Worm (Caenorhabditis elegans) whole organism, L3 larva: ENCODE data around the gene C14E2.6.

ENCODE experiments used
- R02D3.7 ChIP-seq: fragments of 150-350 bp; optimal IDR thresholded peaks from 2 replicates; lab custom pipeline; 2014; ENCODE audit warnings: missing biosample characterization, missing genetic modification characterization
- ZK546.5 ChIP-seq: sonication (generic microtip); optimal IDR thresholded peaks from 2 replicates; lab custom pipeline; 2017; ENCODE audit warnings: missing biosample characterization, missing genetic modification characterization
- aly-2 ChIP-seq: fragments of 150-350 bp; optimal IDR thresholded peaks from 2 replicates; lab custom pipeline; 2014; ENCODE audit warnings: missing biosample characterization, missing genetic modification characterization
- ama-1 ChIP-seq: fragments of 150-350 bp; optimal IDR thresholded peaks from 2 replicates; lab custom pipeline; 2018
- ceh-16 ChIP-seq: sonication (generic microtip); optimal IDR thresholded peaks from 2 replicates; lab custom pipeline; 2017; ENCODE audit warnings: missing biosample characterization, missing genetic modification characterization
- ceh-82 ChIP-seq: fragments of 150-350 bp; optimal IDR thresholded peaks from 2 replicates; lab custom pipeline; 2014; ENCODE audit warnings: missing biosample characterization, missing genetic modification characterization
- ceh-9 ChIP-seq: sonication (generic microtip); optimal IDR thresholded peaks from 2 replicates; lab custom pipeline; 2018; ENCODE audit warnings: missing biosample characterization, missing genetic modification characterization
- daf-12 ChIP-seq: fragments of 150-350 bp; optimal IDR thresholded peaks from 2 replicates; lab custom pipeline; 2014; ENCODE audit warnings: missing biosample characterization, missing genetic modification reagents, missing genetic modification characterization
- egl-27 ChIP-seq: sonication (generic microtip); optimal IDR thresholded peaks from 4 replicates; lab custom pipeline; 2017; ENCODE audit warnings: missing biosample characterization, missing genetic modification reagents, missing genetic modification characterization
- egl-5 ChIP-seq: fragments of 150-350 bp; optimal IDR thresholded peaks from 2 replicates; lab custom pipeline; 2017; ENCODE audit warnings: missing biosample characterization, missing genetic modification reagents, missing genetic modification characterization, inconsistent platforms
- elt-1 ChIP-seq: fragments of 150-350 bp; optimal IDR thresholded peaks from 2 replicates; lab custom pipeline; 2014; ENCODE audit warnings: missing biosample characterization, missing genetic modification characterization
- elt-2 ChIP-seq: sonication (generic microtip); optimal IDR thresholded peaks from 2 replicates; lab custom pipeline; 2016; ENCODE audit warnings: missing genetic modification reagents, mild to moderate bottlenecking, missing genetic modification characterization, missing compliant biosample characterization
- elt-3 ChIP-seq, 3 experiments: fragments of 150-350 bp in 1 of 3; sonication (generic microtip) in 2 of 3; optimal IDR thresholded peaks; 2 replicates in 2 of 3; 4 replicates in 1 of 3; lab custom pipeline; 2014 to 2017; ENCODE audit warnings: missing biosample characterization in 3 of 3, missing genetic modification characterization in 3 of 3
- eor-1 ChIP-seq, 2 experiments: fragments of 150-350 bp; optimal IDR thresholded peaks; 2 replicates each; lab custom pipeline; 2014 to 2018; ENCODE audit warnings: missing biosample characterization in 2 of 2, missing genetic modification characterization in 2 of 2
- fkh-10 ChIP-seq: sonication (generic microtip); optimal IDR thresholded peaks from 2 replicates; lab custom pipeline; 2017; ENCODE audit warnings: missing biosample characterization, missing genetic modification reagents, missing genetic modification characterization
- fkh-2 ChIP-seq: fragments of 150-350 bp; optimal IDR thresholded peaks from 2 replicates; lab custom pipeline; 2014; ENCODE audit warnings: missing biosample characterization, missing genetic modification reagents, missing genetic modification characterization
- hmg-11 ChIP-seq: sonication (generic microtip); optimal IDR thresholded peaks from 2 replicates; lab custom pipeline; 2016; ENCODE audit warnings: missing genetic modification characterization, missing compliant biosample characterization
- jun-1 ChIP-seq: fragments of 150-350 bp; optimal IDR thresholded peaks from 2 replicates; lab custom pipeline; 2014; ENCODE audit warnings: missing biosample characterization, missing genetic modification reagents, missing genetic modification characterization
- lin-15B ChIP-seq: fragments of 150-350 bp; optimal IDR thresholded peaks from 2 replicates; lab custom pipeline; 2014; ENCODE audit warnings: missing biosample characterization, missing genetic modification characterization
- lin-39 ChIP-seq: fragments of 150-350 bp; optimal IDR thresholded peaks from 2 replicates; lab custom pipeline; 2018; ENCODE audit warnings: missing biosample characterization, missing genetic modification reagents, missing genetic modification characterization
- mml-1 ChIP-seq: fragments of 150-350 bp; sonication (generic microtip); optimal IDR thresholded peaks from 3 replicates; lab custom pipeline; 2014; ENCODE audit warnings: missing biosample characterization, missing genetic modification characterization
- nfya-1 ChIP-seq: sonication (generic microtip); optimal IDR thresholded peaks from 2 replicates; lab custom pipeline; 2017; ENCODE audit warnings: missing genetic modification characterization, mild to moderate bottlenecking, missing compliant biosample characterization, antibody characterized with exemption, moderate library complexity; ENCODE audit not compliant: insufficient read depth
- nhr-11 ChIP-seq: fragments of 150-350 bp; optimal IDR thresholded peaks from 2 replicates; lab custom pipeline; 2014; ENCODE audit warnings: missing biosample characterization, missing genetic modification characterization
- nhr-23 ChIP-seq: fragments of 150-350 bp; optimal IDR thresholded peaks from 2 replicates; lab custom pipeline; 2014; ENCODE audit warnings: missing biosample characterization, missing genetic modification reagents, missing genetic modification characterization
- nhr-237 ChIP-seq: fragments of 150-350 bp; optimal IDR thresholded peaks from 2 replicates; lab custom pipeline; 2014; ENCODE audit warnings: missing biosample characterization, missing genetic modification characterization
- nhr-25 ChIP-seq: sonication (generic microtip); optimal IDR thresholded peaks from 2 replicates; lab custom pipeline; 2017; ENCODE audit warnings: missing biosample characterization, missing genetic modification characterization
- nhr-28 ChIP-seq: fragments of 150-350 bp; optimal IDR thresholded peaks from 2 replicates; lab custom pipeline; 2014; ENCODE audit warnings: missing biosample characterization, missing genetic modification characterization
- nhr-43 ChIP-seq: sonication (generic microtip); optimal IDR thresholded peaks from 2 replicates; lab custom pipeline; 2016; ENCODE audit warnings: mild to moderate bottlenecking, missing genetic modification characterization, missing compliant biosample characterization; ENCODE audit not compliant: poor library complexity, severe bottlenecking
- pha-4 ChIP-seq: fragments of 150-350 bp; optimal IDR thresholded peaks from 2 replicates; lab custom pipeline; 2014; ENCODE audit warnings: missing biosample characterization, missing genetic modification reagents, missing genetic modification characterization
- pqm-1 ChIP-seq: fragments of 150-350 bp; optimal IDR thresholded peaks from 2 replicates; lab custom pipeline; 2017; ENCODE audit warnings: missing biosample characterization, missing genetic modification characterization, inconsistent platforms
- sea-2 ChIP-seq: fragments of 150-350 bp; sonication (generic microtip); optimal IDR thresholded peaks from 4 replicates; lab custom pipeline; 2014; ENCODE audit warnings: missing biosample characterization, missing genetic modification reagents, missing genetic modification characterization
- skn-1 ChIP-seq: fragments of 150-350 bp; optimal IDR thresholded peaks from 2 replicates; lab custom pipeline; 2014; ENCODE audit warnings: missing biosample characterization, missing genetic modification characterization
- snpc-4 ChIP-seq: fragments of 150-350 bp; optimal IDR thresholded peaks from 2 replicates; lab custom pipeline; 2014; ENCODE audit warnings: missing biosample characterization, missing genetic modification characterization
- tbx-2 ChIP-seq: sonication (generic microtip); optimal IDR thresholded peaks from 2 replicates; lab custom pipeline; 2016; ENCODE audit warnings: mild to moderate bottlenecking, missing genetic modification characterization, missing compliant biosample characterization
- unc-39 ChIP-seq: sonication (generic microtip); optimal IDR thresholded peaks from 4 replicates; lab custom pipeline; 2017; ENCODE audit warnings: missing biosample characterization, missing genetic modification characterization
- unc-62 ChIP-seq: fragments of 150-350 bp; sonication (generic microtip); optimal IDR thresholded peaks from 4 replicates; lab custom pipeline; 2014; ENCODE audit warnings: missing biosample characterization, missing genetic modification reagents, missing genetic modification characterization
- zag-1 ChIP-seq: fragments of 150-350 bp; optimal IDR thresholded peaks from 2 replicates; lab custom pipeline; 2014; ENCODE audit warnings: missing biosample characterization, missing genetic modification characterization
- ztf-11 ChIP-seq: fragments of 150-350 bp; optimal IDR thresholded peaks from 2 replicates; lab custom pipeline; 2014; ENCODE audit warnings: missing biosample characterization, missing genetic modification characterization
- ztf-4 ChIP-seq: fragments of 150-350 bp; optimal IDR thresholded peaks from 2 replicates; lab custom pipeline; 2014; ENCODE audit warnings: missing biosample characterization, missing genetic modification characterization

C14E2.6 gene

ce11 chrX:1853596-1853995, 23.8 kb upstream of the C14E2.6 start, which contains the start of gene T26C11.9 (continued):
- TF ChIP-seq nhr-23 (tag; lab: Kevin White, UChicago) (peak; percentile 22), nfya-1 (tag; lab: Kevin White, UChicago) (peak; percentile 52), nhr-25 (peak; percentile 27), ceh-82 (tag; lab: Kevin White, UChicago) (no peak), daf-12 (tag; lab: Kevin White, UChicago) (no peak)

ce11 chrX:1852636-1853035, 22.8 kb upstream of the C14E2.6 start, which contains the start of gene ceh-21:
ceh-21 (minus strand) TSS chrX:1852736.
- TF ChIP-seq zag-1 (tag; lab: Kevin White, UChicago) (no peak), elt-2 (tag; lab: Kevin White, UChicago) (no peak), jun-1 (no peak), snpc-4 (no peak), unc-39 (tag; lab: Kevin White, UChicago) (no peak), pqm-1 (tag; lab: Kevin White, UChicago) (no peak), sea-2 (GFP tag; lab: Kevin White, UChicago) (no peak), ZK546.5 (tag; lab: Kevin White, UChicago) (no peak), daf-12 (tag; lab: Kevin White, UChicago) (no peak), nhr-43 (tag; lab: Kevin White, UChicago) (no peak)

DNA sequence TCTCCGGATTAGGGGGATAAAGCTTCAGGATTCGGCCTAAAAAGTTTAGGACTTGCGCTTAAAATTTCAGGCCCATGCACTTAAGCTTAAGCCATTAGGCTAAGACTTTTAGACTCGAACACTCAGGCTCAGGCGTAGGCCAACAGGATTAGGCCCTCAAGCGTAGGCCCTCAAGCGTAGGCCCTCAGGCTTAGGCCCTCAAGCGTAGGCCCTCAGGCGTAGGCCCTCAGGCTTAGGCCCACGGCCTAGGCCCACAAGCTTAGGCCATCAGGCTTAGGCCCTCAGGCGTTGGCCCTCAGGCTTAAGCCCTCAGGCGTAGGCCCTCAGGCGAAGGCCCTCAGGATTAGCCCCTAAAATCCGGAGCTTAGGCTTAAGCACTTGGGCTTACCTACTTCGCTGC, 20.7 kb upstream of the C14E2.6 start:
- TF ChIP-seq ceh-9 (tag; lab: Kevin White, UChicago) (no peak), egl-27 (tag; lab: Kevin White, UChicago) (no peak), ama-1 (lab: Kevin White, UChicago) (no peak), nhr-11 (tag; lab: Kevin White, UChicago) (no peak), elt-2 (tag; lab: Kevin White, UChicago) (no peak), ztf-4 (tag; lab: Kevin White, UChicago) (no peak), ZK546.5 (tag; lab: Kevin White, UChicago) (no peak), R02D3.7 (tag; lab: Kevin White, UChicago) (no peak)

DNA sequence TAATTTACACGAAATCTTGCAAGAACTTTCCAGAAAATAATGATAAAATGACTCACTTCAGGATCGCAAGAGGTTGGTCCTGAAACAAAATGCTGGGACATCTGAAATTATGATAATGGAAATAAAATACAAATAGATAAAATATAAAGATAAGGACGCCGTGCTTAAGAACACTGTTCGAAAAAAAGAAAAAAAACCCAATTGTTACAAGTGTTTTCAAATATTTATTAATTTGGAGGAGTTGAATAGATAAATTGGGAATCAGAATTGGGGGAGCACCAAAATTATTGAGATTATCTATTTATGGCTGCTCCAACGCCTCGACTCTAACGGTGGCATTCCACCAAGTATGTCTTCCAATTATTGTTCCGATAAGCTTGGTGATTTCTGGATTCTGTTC, 18.7 kb upstream of the C14E2.6 start, which contains the start of gene ceh-41:
Gene ceh-41 (minus strand): TSS at position 101 of the 400 bp plus-strand sequence.
- TF ChIP-seq egl-5 (tag; lab: Kevin White, UChicago) (no peak), pqm-1 (tag; lab: Kevin White, UChicago) (no peak), daf-12 (tag; lab: Kevin White, UChicago) (no peak), tbx-2 (tag; lab: Kevin White, UChicago) (no peak), ama-1 (lab: Kevin White, UChicago) (no peak), nhr-28 (tag; lab: Kevin White, UChicago) (no peak), fkh-10 (no peak), jun-1 (no peak), elt-1 (tag; lab: Kevin White, UChicago) (no peak), ZK546.5 (tag; lab: Kevin White, UChicago) (no peak), aly-2 (tag; lab: Kevin White, UChicago) (no peak), eor-1 (tag; optimal IDR thresholded peaks at IDR 0.05; lab: Kevin White, UChicago) (no peak), pha-4 (tag; lab: Kevin White, UChicago) (no peak), mml-1 (tag; lab: Kevin White, UChicago) (no peak)

- TF ChIP-seq ztf-11 (tag; lab: Kevin White, UChicago) (no peak), pha-4 (tag; lab: Kevin White, UChicago) (no peak), R02D3.7 (tag; lab: Kevin White, UChicago) (no peak), sea-2 (GFP tag; lab: Kevin White, UChicago) (no peak), nhr-11 (tag; lab: Kevin White, UChicago) (no peak)
Measured at ce11 chrX:1847685-1848084, 17.8 kb upstream of the C14E2.6 start.

DNA sequence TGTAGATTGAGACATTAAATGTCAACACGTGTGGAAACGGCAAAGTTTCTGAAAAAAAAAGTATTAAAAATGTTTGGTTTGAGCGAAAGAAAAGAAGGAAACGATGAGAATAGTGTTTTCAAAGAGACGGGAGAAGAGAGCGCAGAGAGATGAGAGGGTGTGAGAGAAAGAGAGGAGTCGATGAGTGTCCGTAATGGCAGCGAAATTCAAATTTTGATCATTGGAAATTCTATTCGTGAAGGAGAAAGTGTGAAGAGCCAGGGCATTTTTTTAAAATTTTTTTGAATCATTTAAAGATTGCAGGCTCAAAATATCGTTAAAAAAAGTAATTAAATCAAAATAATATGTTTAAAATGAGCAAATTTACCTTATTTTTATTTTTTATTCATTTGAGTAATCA, 15.7 kb upstream of the C14E2.6 start, which contains the start of gene T26C11.4:
Gene T26C11.4 (minus strand): TSS at position 54 of the 400 bp plus-strand sequence.
- no peak for TF ChIP-seq ceh-16
- TF ChIP-seq egl-5 (tag; lab: Kevin White, UChicago) = no peak
- no peak for TF ChIP-seq fkh-2 (tag; lab: Kevin White, UChicago)
- peak; percentile 53 for TF ChIP-seq hmg-11 (tag; lab: Kevin White, UChicago)
- TF ChIP-seq ceh-9 (tag; lab: Kevin White, UChicago) = no peak
- TF ChIP-seq nhr-23 (tag; lab: Kevin White, UChicago) = peak; percentile 9
- no peak for TF ChIP-seq egl-27 (tag; lab: Kevin White, UChicago)
- no peak for TF ChIP-seq sea-2 (GFP tag; lab: Kevin White, UChicago)
- no peak for TF ChIP-seq ZK546.5 (tag; lab: Kevin White, UChicago)
- TF ChIP-seq nhr-237 (tag; lab: Kevin White, UChicago) = no peak
- no peak for TF ChIP-seq unc-62 (GFP tag; lab: Kevin White, UChicago)
- peak; percentile 23 for TF ChIP-seq skn-1
- no peak for TF ChIP-seq elt-3 (tag; optimal IDR thresholded peaks at IDR 0.05; lab: Kevin White, UChicago)
- no peak for TF ChIP-seq fkh-10
- TF ChIP-seq lin-15B (tag; lab: Kevin White, UChicago) = peak; percentile 18
- no peak for TF ChIP-seq nhr-43 (tag; lab: Kevin White, UChicago)
- no peak for TF ChIP-seq unc-39 (tag; lab: Kevin White, UChicago)
- TF ChIP-seq lin-39 (tag; lab: Kevin White, UChicago) = peak; percentile 29
- no peak for TF ChIP-seq aly-2 (tag; lab: Kevin White, UChicago)
- TF ChIP-seq eor-1 (tag; optimal IDR thresholded peaks at IDR 0.05; lab: Kevin White, UChicago) = no peak
- no peak for TF ChIP-seq nhr-11 (tag; lab: Kevin White, UChicago)
- TF ChIP-seq nfya-1 (tag; lab: Kevin White, UChicago) = peak; percentile 30
- no peak for TF ChIP-seq mml-1 (tag; lab: Kevin White, UChicago)
- no peak for TF ChIP-seq tbx-2 (tag; lab: Kevin White, UChicago)
